Worm (Caenorhabditis elegans): Measurements from ENCODE around the gene B0035.15.

DNA sequence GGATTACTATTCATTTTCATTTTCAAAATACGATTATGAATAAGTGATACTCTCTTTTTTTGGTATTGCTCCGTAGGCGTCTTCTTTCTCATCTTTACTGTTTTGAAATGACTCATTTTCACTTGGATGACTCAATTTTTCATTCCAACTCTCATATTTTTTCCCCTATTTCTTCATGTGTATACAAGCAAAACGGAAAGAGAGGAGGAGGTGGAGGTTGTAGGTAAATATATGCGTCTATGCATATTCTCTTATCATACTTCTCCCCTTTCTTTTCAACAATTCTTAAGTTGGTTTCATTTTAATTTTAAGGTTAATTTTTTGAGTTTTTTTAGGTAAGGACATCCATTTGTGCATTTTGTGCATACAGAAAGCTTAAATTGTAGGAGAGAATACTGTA lies 11.9 kb downstream of the B0035.15 start:
- TF ChIP-seq nhr-12 (tag; optimal IDR thresholded peaks at IDR 0.05) = no peak
- no peak for TF ChIP-seq hlh-1 (tag; optimal IDR thresholded peaks at IDR 0.05)
- TF ChIP-seq unc-62 (GFP tag; optimal IDR thresholded peaks at IDR 0.05) = no peak
- TF ChIP-seq pha-4 (tag; optimal IDR thresholded peaks at IDR 0.05) = no peak
- no peak for TF ChIP-seq ham-2 (GFP tag; optimal IDR thresholded peaks at IDR 0.05)
- TF ChIP-seq nhr-237 (tag; optimal IDR thresholded peaks at IDR 0.05) = no peak
- no peak for TF ChIP-seq lsy-2 (tag; optimal IDR thresholded peaks at IDR 0.05)
- TF ChIP-seq drap-1 (GFP tag; optimal IDR thresholded peaks at IDR 0.05) = no peak
- no peak for TF ChIP-seq nhr-76 (tag; optimal IDR thresholded peaks at IDR 0.05)
- no peak for TF ChIP-seq elt-3 (tag; optimal IDR thresholded peaks at IDR 0.05)

Measured in whole organism, mixed stage, embryonic.